Fruit fly (Drosophila melanogaster) whole organism, embryonic: ENCODE data around the gene CG13675.

Source experiments
- CG10321 ChIP-seq: fragments of 200-800 bp; sonication (Bioruptor generic); IDR thresholded peaks from 2 replicates; pipeline ENCODE4 v1.3.6; 2022; ENCODE audit warnings: missing biosample characterization, missing genetic modification characterization
- CG10565 ChIP-seq: fragments of 200-800 bp; sonication (Bioruptor generic); optimal IDR thresholded peaks from 3 replicates; lab custom pipeline; 2016; ENCODE audit warnings: missing biosample characterization, mild to moderate bottlenecking, missing genetic modification characterization
- CG10654 ChIP-seq: fragments of 200-800 bp; sonication (Bioruptor generic); optimal IDR thresholded peaks from 2 replicates; lab custom pipeline; 2016; ENCODE audit warnings: missing biosample characterization, missing genetic modification characterization
- CG11696 ChIP-seq: fragments of 200-800 bp; sonication (Bioruptor generic); IDR thresholded peaks from 2 replicates; pipeline ENCODE4 v1.3.6; 2022; ENCODE audit warnings: missing biosample characterization, missing genetic modification characterization
- CG12071 ChIP-seq: fragments of 200-800 bp; sonication (Bioruptor generic); optimal IDR thresholded peaks from 3 replicates; lab custom pipeline; 2018; ENCODE audit warnings: missing biosample characterization, mild to moderate bottlenecking, missing genetic modification characterization
- CG12659 ChIP-seq: fragments of 200-800 bp; sonication (Bioruptor generic); optimal IDR thresholded peaks from 3 replicates; lab custom pipeline; 2017; ENCODE audit warnings: mild to moderate bottlenecking, missing biosample characterization, missing genetic modification reagents, missing genetic modification characterization
- CG17568 ChIP-seq: fragments of 200-800 bp; sonication (Bioruptor generic); optimal IDR thresholded peaks from 2 replicates; lab custom pipeline; 2018; ENCODE audit warnings: missing biosample characterization, mild to moderate bottlenecking, missing genetic modification characterization, moderate library complexity
- CG17612 ChIP-seq: fragments of 200-800 bp; sonication (Bioruptor generic); IDR thresholded peaks from 2 replicates; pipeline ENCODE4 v1.3.6; 2022; ENCODE audit warnings: missing biosample characterization, missing genetic modification characterization
- CG31224 ChIP-seq: fragments of 200-800 bp; sonication (Bioruptor generic); IDR thresholded peaks from 2 replicates; pipeline ENCODE4 v1.3.6; 2022; ENCODE audit warnings: missing biosample characterization, missing genetic modification characterization
- CG33213 ChIP-seq: fragments of 200-800 bp; sonication (Bioruptor generic); optimal IDR thresholded peaks from 3 replicates; lab custom pipeline; 2016; ENCODE audit warnings: missing biosample characterization, missing genetic modification characterization
- CG34422 ChIP-seq: fragments of 200-800 bp; sonication (Bioruptor generic); IDR thresholded peaks from 3 replicates; pipeline ENCODE4 v1.3.6; 2022; ENCODE audit warnings: missing biosample characterization, missing genetic modification characterization
- CG4404 ChIP-seq: fragments of 200-800 bp; sonication (Bioruptor generic); IDR thresholded peaks from 2 replicates; pipeline ENCODE4 v1.3.6; 2022; ENCODE audit warnings: missing biosample characterization, missing genetic modification characterization
- CG7357 ChIP-seq: fragments of 200-800 bp; sonication (Bioruptor generic); IDR thresholded peaks from 3 replicates; pipeline ENCODE4 v1.3.6; 2022; ENCODE audit warnings: missing biosample characterization, missing genetic modification characterization
- CG7963 ChIP-seq: fragments of 200-800 bp; sonication (Bioruptor generic); IDR thresholded peaks from 3 replicates; pipeline ENCODE4 v1.3.6; 2022; ENCODE audit warnings: missing biosample characterization, missing genetic modification characterization; ENCODE audit not compliant: partially characterized antibody
- CG8281 ChIP-seq: fragments of 200-800 bp; sonication (Bioruptor generic); optimal IDR thresholded peaks from 2 replicates; lab custom pipeline; 2018; ENCODE audit warnings: missing biosample characterization, mild to moderate bottlenecking, missing genetic modification characterization, moderate library complexity
- CG8388 ChIP-seq: fragments of 200-800 bp; sonication (Bioruptor generic); optimal IDR thresholded peaks from 2 replicates; lab custom pipeline; 2019; ENCODE audit warnings: missing biosample characterization, mild to moderate bottlenecking, missing genetic modification characterization, moderate library complexity
- Camta ChIP-seq: fragments of 200-800 bp; sonication (Bioruptor generic); optimal IDR thresholded peaks from 2 replicates; lab custom pipeline; 2016; ENCODE audit warnings: missing biosample characterization, missing genetic modification characterization
- CrebB ChIP-seq: fragments of 200-800 bp; sonication (Bioruptor generic); optimal IDR thresholded peaks from 3 replicates; lab custom pipeline; 2018; ENCODE audit warnings: missing biosample characterization, mild to moderate bottlenecking, missing genetic modification characterization
- Dfd ChIP-seq, 2 experiments: fragments of >200 bp; optimal IDR thresholded peaks; 2 replicates each; lab custom pipeline; 2017; ENCODE audit warnings: missing biosample characterization in 2 of 2, missing genetic modification characterization in 2 of 2
- Gsc ChIP-seq: fragments of 200-800 bp; sonication (Bioruptor generic); IDR thresholded peaks from 2 replicates; pipeline ENCODE4 v1.3.6; 2022; ENCODE audit warnings: missing biosample characterization, missing genetic modification characterization
- Hr51 ChIP-seq, 2 experiments: fragments of 200-800 bp; sonication (Bioruptor generic); optimal IDR thresholded peaks; 2 replicates in 1 of 2; 3 replicates in 1 of 2; lab custom pipeline; 2016 to 2018; ENCODE audit warnings: missing biosample characterization in 2 of 2, missing genetic modification characterization in 2 of 2, mild to moderate bottlenecking in 1 of 2, moderate library complexity in 1 of 2
- Max ChIP-seq: fragments of 200-800 bp; sonication (Bioruptor generic); optimal IDR thresholded peaks from 2 replicates; lab custom pipeline; 2016; ENCODE audit warnings: missing biosample characterization, mild to moderate bottlenecking, missing genetic modification characterization
- Nf-YA ChIP-seq: fragments of 200-800 bp; sonication (Bioruptor generic); IDR thresholded peaks from 2 replicates; pipeline ENCODE4 v1.3.6; 2022; ENCODE audit warnings: missing biosample characterization, missing genetic modification characterization
- Nf-YB ChIP-seq: fragments of 200-800 bp; sonication (Bioruptor generic); optimal IDR thresholded peaks from 3 replicates; lab custom pipeline; 2019; ENCODE audit warnings: missing biosample characterization, mild to moderate bottlenecking, missing genetic modification characterization, moderate library complexity
- TFAM ChIP-seq: fragments of 200-800 bp; sonication (Bioruptor generic); optimal IDR thresholded peaks from 2 replicates; lab custom pipeline; 2017; ENCODE audit warnings: missing biosample characterization, missing genetic modification characterization, inconsistent platforms
- Taf1 ChIP-seq: fragments of 200-800 bp; sonication (Bioruptor generic); IDR thresholded peaks from 2 replicates; pipeline ENCODE4 v1.3.6; 2022; ENCODE audit warnings: missing biosample characterization, missing genetic modification characterization
- Usf ChIP-seq: fragments of 200-800 bp; sonication (Bioruptor generic); optimal IDR thresholded peaks from 2 replicates; lab custom pipeline; 2017; ENCODE audit warnings: missing genotype, missing biosample characterization, missing genetic modification characterization
- al ChIP-seq: fragments of 200-800 bp; sonication (Bioruptor generic); IDR thresholded peaks from 2 replicates; pipeline ENCODE4 v1.3.6; 2022; ENCODE audit warnings: missing biosample characterization, missing genetic modification characterization
- az2 ChIP-seq: fragments of 200-800 bp; sonication (Bioruptor generic); optimal IDR thresholded peaks from 3 replicates; lab custom pipeline; 2016; ENCODE audit warnings: missing biosample characterization, missing genetic modification characterization
- bab2 ChIP-seq: fragments of 200-800 bp; sonication (Bioruptor generic); optimal IDR thresholded peaks from 2 replicates; lab custom pipeline; 2016; ENCODE audit warnings: missing biosample characterization, missing genetic modification characterization
- br ChIP-seq: fragments of >200 bp; optimal IDR thresholded peaks from 2 replicates; lab custom pipeline; 2017
- btn ChIP-seq: fragments of 200-800 bp; sonication (Bioruptor generic); optimal IDR thresholded peaks from 2 replicates; lab custom pipeline; 2016; ENCODE audit warnings: missing biosample characterization, missing genetic modification characterization
- chif ChIP-seq, 2 experiments: fragments of 200-800 bp; sonication (Bioruptor generic); optimal IDR thresholded peaks; 3 replicates each; lab custom pipeline; 2016; ENCODE audit warnings: missing biosample characterization in 2 of 2, missing genetic modification characterization in 2 of 2
- chm ChIP-seq: fragments of 200-800 bp; sonication (Bioruptor generic); IDR thresholded peaks from 2 replicates; pipeline ENCODE4 v1.3.6; 2022; ENCODE audit warnings: missing biosample characterization, missing genetic modification characterization
- fd102C ChIP-seq: fragments of 200-800 bp; sonication (Bioruptor generic); optimal IDR thresholded peaks from 2 replicates; lab custom pipeline; 2018; ENCODE audit warnings: missing biosample characterization, mild to moderate bottlenecking, missing genetic modification characterization, moderate library complexity
- fd96Cb ChIP-seq: fragments of 200-800 bp; sonication (Bioruptor generic); optimal IDR thresholded peaks from 2 replicates; lab custom pipeline; 2018; ENCODE audit warnings: missing biosample characterization, mild to moderate bottlenecking, missing genetic modification characterization, moderate library complexity
- fu2 ChIP-seq: fragments of 200-800 bp; sonication (Bioruptor generic); optimal IDR thresholded peaks from 2 replicates; lab custom pipeline; 2016; ENCODE audit warnings: missing biosample characterization, missing genetic modification characterization
- gcm2 ChIP-seq: fragments of 200-800 bp; sonication (Bioruptor generic); optimal IDR thresholded peaks from 2 replicates; lab custom pipeline; 2016; ENCODE audit warnings: missing biosample characterization, missing genetic modification characterization
- ham ChIP-seq: fragments of 200-800 bp; sonication (Bioruptor generic); IDR thresholded peaks from 2 replicates; pipeline ENCODE4 v1.3.6; 2022; ENCODE audit warnings: missing biosample characterization, missing genetic modification characterization
- knrl ChIP-seq: fragments of 200-800 bp; sonication (Bioruptor generic); IDR thresholded peaks from 3 replicates; pipeline ENCODE4 v1.3.6; 2022; ENCODE audit warnings: missing biosample characterization, missing genetic modification characterization; ENCODE audit not compliant: partially characterized antibody
- lola ChIP-seq, 3 experiments: fragments of >200 bp in 2 of 3; fragments of 200-800 bp in 1 of 3; sonication (Bioruptor generic) in 1 of 3; optimal IDR thresholded peaks; 2 replicates each; lab custom pipeline; 2017 to 2019; ENCODE audit warnings: missing biosample characterization in 3 of 3, missing genetic modification characterization in 3 of 3, mild to moderate bottlenecking in 1 of 3, moderate library complexity in 1 of 3
- nom ChIP-seq: fragments of 200-800 bp; sonication (Bioruptor generic); optimal IDR thresholded peaks from 2 replicates; lab custom pipeline; 2017; ENCODE audit warnings: missing biosample characterization, missing genetic modification characterization, mild to moderate bottlenecking, moderate library complexity, missing genetic modification reagents
- salm ChIP-seq: fragments of 200-800 bp; sonication (Bioruptor generic); optimal IDR thresholded peaks from 2 replicates; lab custom pipeline; 2018; ENCODE audit warnings: missing biosample characterization, mild to moderate bottlenecking, missing genetic modification characterization
- sc ChIP-seq, 3 experiments: fragments of >200 bp in 2 of 3; fragments of 200-800 bp in 1 of 3; sonication (Bioruptor generic) in 1 of 3; optimal IDR thresholded peaks; 2 replicates in 2 of 3; 3 replicates in 1 of 3; lab custom pipeline; 2017; ENCODE audit warnings: mild to moderate bottlenecking in 1 of 3, missing biosample characterization in 1 of 3, missing genetic modification characterization in 1 of 3, missing genetic modification reagents in 1 of 3
- slbo ChIP-seq: fragments of 200-800 bp; sonication (Bioruptor generic); IDR thresholded peaks from 2 replicates; pipeline ENCODE4 v1.3.6; 2022; ENCODE audit warnings: missing biosample characterization, missing genetic modification characterization
- so ChIP-seq: fragments of 200-800 bp; sonication (Bioruptor generic); IDR thresholded peaks from 3 replicates; pipeline ENCODE4 v1.3.6; 2022; ENCODE audit warnings: missing biosample characterization, missing genetic modification characterization
- twi ChIP-seq: fragments of 200-800 bp; optimal IDR thresholded peaks from 2 replicates; lab custom pipeline; 2019; ENCODE audit warnings: missing biosample characterization, mild to moderate bottlenecking, missing genetic modification characterization, moderate library complexity
- wek ChIP-seq: fragments of 200-800 bp; sonication (Bioruptor generic); optimal IDR thresholded peaks from 3 replicates; lab custom pipeline; 2018; ENCODE audit warnings: missing biosample characterization, mild to moderate bottlenecking, missing genetic modification characterization, moderate library complexity

CG13675 gene

DNA sequence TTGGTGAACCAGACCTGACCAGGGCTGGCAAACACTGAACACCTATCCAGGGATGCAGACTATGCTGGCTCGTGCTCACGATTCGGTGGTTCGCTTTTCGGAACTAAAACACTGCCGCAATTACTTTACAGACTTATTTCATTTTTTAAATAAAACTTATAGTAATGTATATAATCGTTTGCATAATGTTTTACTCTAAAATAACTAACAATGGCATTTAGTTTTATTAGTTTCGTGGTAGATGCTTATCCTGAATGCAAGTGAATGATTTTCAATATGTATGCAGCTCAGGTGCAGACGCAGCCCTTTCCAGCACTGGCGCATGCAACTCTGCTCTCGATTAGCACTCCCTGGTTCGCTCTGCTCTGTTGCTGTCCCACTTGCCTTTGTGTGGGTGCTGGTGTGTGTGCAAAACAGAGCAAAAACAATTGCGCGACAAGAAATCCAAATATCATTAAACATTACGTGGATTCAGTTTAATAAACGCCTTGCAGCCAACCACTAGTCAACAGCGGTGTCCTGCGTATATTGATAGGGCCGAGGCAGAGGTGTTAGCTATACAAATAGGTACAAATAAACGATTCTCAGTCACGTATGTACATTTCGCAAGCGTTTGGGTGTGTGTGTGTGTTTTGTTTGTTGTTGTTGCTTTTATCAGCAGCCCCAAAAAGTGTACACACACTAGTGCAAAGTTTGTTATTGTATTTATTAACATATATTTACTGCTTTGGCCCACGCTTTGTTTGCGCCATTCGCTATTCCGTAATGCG, 21.5 kb upstream of the CG13675 start, which contains the start of the genes ERR and Atg18a (continued):
- TF ChIP-seq CG10321 (peak; percentile 69), CG7963 (GFP tag; lab: Robert Waterston, UW) (peak; percentile 34; the same call in 1 of the 3 replicates), CG17612 (GFP tag; lab: Robert Waterston, UW) (peak; percentile 54; the same call in 1 of the 2 replicates), CG8281 (tag; lab: Kevin White, UChicago) (peak; percentile 48), sc (optimal IDR thresholded peaks at IDR 0.05; lab: Kevin White, UChicago) (no peak), sc (GFP tag; optimal IDR thresholded peaks at IDR 0.05; lab: Kevin White, UChicago) (peak; percentile 56), Nf-YB (GFP tag; lab: Kevin White, UChicago) (peak; percentile 33), bab2 (peak; percentile 79), Dfd (GFP tag; optimal IDR thresholded peaks at IDR 0.05; lab: Kevin White, UChicago) (no peak), chm (GFP tag; lab: Robert Waterston, UW) (peak; percentile 50), gcm2 (GFP tag; lab: Kevin White, UChicago) (peak; percentile 42), twi (peak; percentile 78), lola (GFP tag; optimal IDR thresholded peaks at IDR 0.05; lab: Kevin White, UChicago) (peak in 1 of 3 experiments; percentile 79), CG4404 (GFP tag; lab: Robert Waterston, UW) (peak; percentile 93), slbo (peak; percentile 96), az2 (GFP tag; lab: Kevin White, UChicago) (peak; percentile 82), CG11696 (GFP tag; lab: Robert Waterston, UW) (0 out of 2 replicates have a peak, but pooled peaks have one; percentile 13), Camta (GFP tag; lab: Kevin White, UChicago) (peak; percentile 56), fu2 (GFP tag; lab: Kevin White, UChicago) (peak; percentile 84), Gsc (GFP tag; lab: Robert Waterston, UW) (peak; percentile 61), btn (GFP tag; lab: Kevin White, UChicago) (peak; percentile 46), ham (GFP tag; lab: Robert Waterston, UW) (peak; percentile 49), nom (GFP tag; lab: Kevin White, UChicago) (no peak), so (GFP tag; lab: Robert Waterston, UW) (0 out of 3 replicates have a peak, but pooled peaks have one; percentile 66), fd96Cb (tag; lab: Kevin White, UChicago) (peak; percentile 77), wek (GFP tag; lab: Kevin White, UChicago) (no peak), chif (GFP tag; optimal IDR thresholded peaks at IDR 0.05; lab: Kevin White, UChicago) (peak; percentile 75 to 80), CG17568 (GFP tag; lab: Kevin White, UChicago) (no peak), CG8388 (peak; percentile 71), salm (tag; lab: Kevin White, UChicago) (peak; percentile 16), CG12659 (GFP tag; lab: Kevin White, UChicago) (peak; percentile 92), TFAM (GFP tag; lab: Kevin White, UChicago) (peak; percentile 9), Hr51 (GFP tag; optimal IDR thresholded peaks at IDR 0.05; lab: Kevin White, UChicago) (peak; percentile 72 to 79), knrl (GFP tag; lab: Robert Waterston, UW) (peak; percentile 85), Usf (GFP tag; lab: Kevin White, UChicago) (peak; percentile 88), al (GFP tag; lab: Robert Waterston, UW) (peak; percentile 91), CG31224 (peak; percentile 78), br (lab: Kevin White, UChicago) (no peak), CG10565 (GFP tag; lab: Kevin White, UChicago) (no peak), CG34422 (GFP tag; lab: Robert Waterston, UW) (peak; percentile 89), CG7357 (GFP tag; lab: Robert Waterston, UW) (peak; percentile 74), Max (GFP tag; lab: Kevin White, UChicago) (peak; percentile 81), Nf-YA (GFP tag; lab: Robert Waterston, UW) (no peak), CG12071 (GFP tag; lab: Kevin White, UChicago) (no peak), CG10654 (GFP tag; lab: Kevin White, UChicago) (peak; percentile 82), fd102C (no peak), CG33213 (peak; percentile 60), CrebB (tag; lab: Kevin White, UChicago) (peak; percentile 13), Taf1 (GFP tag; lab: Robert Waterston, UW) (peak; percentile 78)
